Fruit fly (Drosophila melanogaster) S2 (cell line): ENCODE measurements around the gene Fst.

ENCODE experiments used
- CG8478 ChIP-seq: fragments of >200 bp; optimal IDR thresholded peaks from 2 replicates; lab custom pipeline; 2018
- CTCF ChIP-seq, 2 experiments: fragments of >200 bp; optimal IDR thresholded peaks; 2 replicates each; lab custom pipeline; 2018

Fst gene

DNA sequence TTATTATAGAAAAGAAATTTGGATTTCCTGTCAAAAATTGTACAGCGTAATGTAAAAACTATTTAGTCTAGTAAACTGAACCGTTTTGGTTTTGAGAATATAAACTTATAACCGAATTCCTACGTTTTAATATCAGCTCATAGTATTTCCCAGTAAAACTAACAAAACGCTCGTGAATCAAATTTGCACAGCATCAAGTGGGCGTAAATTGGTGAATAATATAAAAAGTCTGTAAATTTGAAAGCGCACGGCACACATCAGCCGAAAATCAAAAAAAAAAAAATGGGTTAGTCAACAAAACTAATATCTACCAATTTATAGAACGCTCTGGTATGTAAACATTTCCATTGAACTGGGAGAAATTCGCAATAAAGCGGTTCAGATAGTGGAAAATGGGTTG lies 8.1 kb downstream of the Fst start, which contains the start of gene Dh44:
Gene Dh44, plus strand, starts transcription at position 301 of the 400 bp plus-strand sequence.
- no peak for TF ChIP-seq CTCF (optimal IDR thresholded peaks at IDR 0.05; lab: Kevin White, UChicago)
- no peak for TF ChIP-seq CG8478 (lab: Kevin White, UChicago)

DNA sequence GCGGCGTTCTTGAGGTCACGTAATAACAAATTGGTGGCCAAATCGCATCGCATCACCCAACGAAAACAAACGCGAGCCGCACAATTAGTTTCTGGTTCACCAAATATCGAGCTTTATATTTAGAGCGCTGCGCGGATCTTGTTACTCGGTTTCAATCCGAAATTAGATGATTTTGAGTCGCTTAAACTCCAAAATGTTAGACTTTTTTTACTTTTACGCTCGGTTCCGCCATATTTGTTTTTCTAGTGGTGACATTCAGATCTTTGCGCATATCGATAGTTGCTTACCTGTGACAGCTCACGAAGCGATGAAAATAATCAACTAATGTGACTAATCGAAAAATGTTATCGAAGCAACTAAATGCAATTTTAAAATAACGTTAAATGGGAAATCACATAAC lies 8.6 kb downstream of the Fst start, which contains the start of gene Scm:
Gene Scm, minus strand, starts transcription at position 251 of the 400 bp plus-strand sequence.
- TF ChIP-seq CG8478 (lab: Kevin White, UChicago) (no peak), CTCF (optimal IDR thresholded peaks at IDR 0.05; lab: Kevin White, UChicago) (peak in 1 of 2 experiments; percentile 17)

dm6 chr3R:9632110-9632921 lies 13.6 kb downstream of the Fst start:
- TF ChIP-seq CG8478 (lab: Kevin White, UChicago) (no peak), CTCF (optimal IDR thresholded peaks at IDR 0.05; lab: Kevin White, UChicago) (no peak)

dm6 chr3R:9631564-9631963 lies 14.4 kb downstream of the Fst start, which contains the start of gene SpdS:
SpdS (plus strand) TSS chr3R:9631641.
- no peak for TF ChIP-seq CG8478 (lab: Kevin White, UChicago)
- TF ChIP-seq CTCF (optimal IDR thresholded peaks at IDR 0.05; lab: Kevin White, UChicago): no peak

- no peak for TF ChIP-seq CG8478 (lab: Kevin White, UChicago)
- TF ChIP-seq CTCF (optimal IDR thresholded peaks at IDR 0.05; lab: Kevin White, UChicago): peak in 1 of 2 experiments; percentile 5
Measured at dm6 chr3R:9630633-9631095, 15.3 kb downstream of the Fst start, which contains the start of gene Calr. Calr (minus strand) TSS chr3R:9630851.

DNA sequence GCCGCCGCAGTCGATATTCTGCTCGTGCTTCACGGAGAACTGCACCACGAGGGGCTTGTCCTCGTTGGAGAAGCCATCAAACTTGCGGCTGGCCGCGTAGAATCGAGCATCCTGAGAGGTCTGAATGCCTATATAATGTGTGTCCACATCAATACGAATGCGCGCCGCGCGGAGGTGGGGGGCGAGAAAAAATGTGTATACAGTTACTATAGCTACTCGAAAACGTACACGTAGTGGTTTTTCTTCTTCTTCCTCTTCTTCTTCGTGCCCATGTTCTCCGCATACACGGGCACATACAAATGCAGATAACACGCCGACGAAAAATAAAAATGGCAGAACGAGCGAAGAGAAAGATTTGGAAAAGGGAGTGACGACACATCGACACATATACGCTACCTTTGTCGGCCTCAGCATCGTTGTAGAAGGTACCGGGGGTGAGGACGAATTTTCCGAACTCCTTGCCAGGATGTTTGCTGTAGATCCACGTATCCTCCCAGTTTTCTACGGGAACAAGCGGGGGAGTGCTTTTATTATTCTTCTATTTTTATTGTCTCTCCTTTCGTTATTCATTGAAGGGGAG lies 15.8 kb downstream of the Fst start:
- TF ChIP-seq CTCF (optimal IDR thresholded peaks at IDR 0.05; lab: Kevin White, UChicago) (no peak), CG8478 (lab: Kevin White, UChicago) (no peak)

DNA sequence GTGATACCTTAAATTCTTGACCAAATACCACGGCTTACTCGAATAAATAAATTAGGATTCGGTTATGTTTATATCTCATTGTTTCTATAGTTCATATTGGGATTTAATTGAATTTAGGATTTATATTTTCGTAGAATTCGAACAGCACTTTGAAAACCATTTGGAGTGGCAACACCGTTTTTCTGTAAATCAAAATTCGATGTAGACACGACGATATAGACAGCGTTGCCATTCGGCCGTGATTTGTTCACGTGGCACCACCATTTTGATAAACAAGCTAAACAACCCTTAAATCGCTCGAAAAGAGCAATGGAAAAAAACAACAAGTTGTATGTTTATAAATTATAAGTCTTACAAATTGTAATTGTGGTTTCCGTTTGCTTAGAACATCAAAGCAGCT lies 17.3 kb downstream of the Fst start:
- TF ChIP-seq CG8478 (lab: Kevin White, UChicago) (no peak), CTCF (optimal IDR thresholded peaks at IDR 0.05; lab: Kevin White, UChicago) (no peak)

DNA sequence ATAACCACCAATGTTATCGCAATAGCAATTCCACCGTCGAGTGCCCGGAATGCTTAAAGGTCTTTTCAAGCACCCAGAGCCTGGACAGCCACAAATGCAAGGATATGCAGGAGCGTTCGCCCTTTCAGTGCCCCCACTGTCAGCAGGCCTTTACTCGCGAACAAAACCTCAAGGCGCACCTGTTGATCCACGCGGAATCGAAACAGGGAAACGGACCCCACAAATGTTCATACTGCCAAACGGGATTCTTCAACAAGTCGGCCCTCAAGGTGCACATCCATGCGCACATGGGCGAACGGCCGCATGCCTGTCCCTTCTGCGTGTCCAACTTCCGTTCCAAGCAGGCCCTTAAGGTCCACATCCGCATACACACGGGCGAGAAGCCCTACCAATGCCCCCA lies 17.9 kb downstream of the Fst start:
- TF ChIP-seq CG8478 (lab: Kevin White, UChicago) (no peak), CTCF (optimal IDR thresholded peaks at IDR 0.05; lab: Kevin White, UChicago) (no peak)

dm6 chr3R:9626880-9627401 lies 19.0 kb downstream of the Fst start, which contains the start of the genes CG9427 and CG8319:
CG9427 (minus strand) TSS chr3R:9626930.
CG8319 (plus strand) TSS chr3R:9627321.
- TF ChIP-seq CG8478 (lab: Kevin White, UChicago) (no peak), CTCF (optimal IDR thresholded peaks at IDR 0.05; lab: Kevin White, UChicago) (no peak)

DNA sequence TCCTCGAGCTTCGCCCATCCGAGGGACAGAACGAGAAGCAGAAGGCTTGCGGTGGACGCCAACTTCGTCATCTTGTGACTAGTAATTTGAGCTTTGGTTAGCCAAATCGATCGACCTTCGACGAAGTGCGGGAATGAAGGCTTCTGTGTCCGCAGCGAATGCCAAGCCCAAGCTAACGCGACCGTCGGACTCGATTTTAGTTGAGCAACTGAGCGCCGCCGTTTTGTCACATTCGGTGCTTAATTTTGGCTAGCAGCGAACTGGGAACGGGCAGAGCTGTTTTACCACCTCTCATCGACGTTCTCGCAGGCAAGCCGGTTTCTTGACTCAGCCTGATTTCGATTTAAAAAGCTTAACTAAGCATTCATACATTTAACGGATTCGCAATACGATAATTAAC lies 19.7 kb downstream of the Fst start:
- TF ChIP-seq CTCF (optimal IDR thresholded peaks at IDR 0.05; lab: Kevin White, UChicago) (no peak), CG8478 (lab: Kevin White, UChicago) (no peak)

DNA sequence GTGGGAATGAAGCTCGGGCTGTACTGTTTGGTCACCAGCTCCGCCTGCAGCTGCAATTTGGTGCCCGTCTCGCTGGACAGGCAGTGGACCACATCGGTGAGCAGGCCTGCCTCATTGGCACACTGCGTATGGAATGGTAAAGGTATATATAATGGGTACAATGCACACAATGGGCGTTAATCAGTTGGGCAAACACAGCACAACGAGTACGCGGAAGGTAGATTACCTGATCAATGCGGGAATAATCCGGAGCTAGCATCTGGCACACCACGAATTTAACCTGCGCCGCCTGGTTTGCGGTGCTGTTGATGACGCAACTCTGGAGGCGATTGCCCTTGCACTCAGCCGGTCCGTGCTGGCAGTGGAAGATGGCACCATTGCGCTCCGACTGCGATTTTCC lies 20.5 kb downstream of the Fst start:
- TF ChIP-seq CTCF (optimal IDR thresholded peaks at IDR 0.05; lab: Kevin White, UChicago): no peak
- TF ChIP-seq CG8478 (lab: Kevin White, UChicago): no peak

dm6 chr3R:9620278-9620677 lies 25.7 kb downstream of the Fst start:
- TF ChIP-seq CTCF (optimal IDR thresholded peaks at IDR 0.05; lab: Kevin White, UChicago) (no peak), CG8478 (lab: Kevin White, UChicago) (no peak)

- TF ChIP-seq CTCF (optimal IDR thresholded peaks at IDR 0.05; lab: Kevin White, UChicago) (no peak), CG8478 (lab: Kevin White, UChicago) (no peak)
Measured at dm6 chr3R:9618331-9618730, 27.6 kb downstream of the Fst start.

dm6 chr3R:9613124-9613523 lies 32.8 kb downstream of the Fst start:
- no peak for TF ChIP-seq CG8478 (lab: Kevin White, UChicago)
- no peak for TF ChIP-seq CTCF (optimal IDR thresholded peaks at IDR 0.05; lab: Kevin White, UChicago)

- TF ChIP-seq CTCF (optimal IDR thresholded peaks at IDR 0.05; lab: Kevin White, UChicago) (no peak), CG8478 (lab: Kevin White, UChicago) (no peak)
Measured at dm6 chr3R:9612217-9612616, 33.7 kb downstream of the Fst start.
